Worm (Caenorhabditis elegans): ENCODE measurements around the gene miz-1.
A peak's percentile ranks its signal among the peaks of the same experiment; 100 is the strongest.

Gene miz-1

ce11 chrIV:10868629-10869251 lies 56.5 kb downstream of the miz-1 start, which contains the start of gene F13E9.11:
Gene F13E9.11, minus strand, starts transcription at chrIV:10869135.
- TF ChIP-seq zag-1 (tag; optimal IDR thresholded peaks at IDR 0.05) (peak; percentile 61), alr-1 (tag; optimal IDR thresholded peaks at IDR 0.05) (no peak), lin-39 (tag; optimal IDR thresholded peaks at IDR 0.05) (no peak), gmeb-1 (tag; optimal IDR thresholded peaks at IDR 0.05) (no peak), Y55F3AM.14 (GFP tag; optimal IDR thresholded peaks at IDR 0.05) (no peak), unc-39 (tag; optimal IDR thresholded peaks at IDR 0.05) (no peak), egl-27 (tag; optimal IDR thresholded peaks at IDR 0.05) (no peak), nhr-21 (tag; optimal IDR thresholded peaks at IDR 0.05) (no peak), lsy-2 (tag; optimal IDR thresholded peaks at IDR 0.05) (peak in 1 of 2 experiments; percentile 19), C34F6.9 (tag; optimal IDR thresholded peaks at IDR 0.05) (peak; percentile 5), ztf-11 (tag; optimal IDR thresholded peaks at IDR 0.05) (no peak), nhr-237 (tag; optimal IDR thresholded peaks at IDR 0.05) (no peak), nhr-6 (tag; optimal IDR thresholded peaks at IDR 0.05) (no peak), unc-55 (GFP tag; optimal IDR thresholded peaks at IDR 0.05) (peak; percentile 12)

- TF ChIP-seq unc-39 (tag; optimal IDR thresholded peaks at IDR 0.05) (no peak), alr-1 (tag; optimal IDR thresholded peaks at IDR 0.05) (no peak), elt-3 (tag; optimal IDR thresholded peaks at IDR 0.05) (no peak), nhr-23 (tag; optimal IDR thresholded peaks at IDR 0.05) (no peak), ama-1 (optimal IDR thresholded peaks at IDR 0.05) (no peak), sma-9 (GFP tag; optimal IDR thresholded peaks at IDR 0.05) (no peak), sma-9 (tag; optimal IDR thresholded peaks at IDR 0.05) (no peak), mdl-1 (tag; optimal IDR thresholded peaks at IDR 0.05) (no peak), R02D3.7 (tag; optimal IDR thresholded peaks at IDR 0.05) (no peak), ceh-82 (tag; optimal IDR thresholded peaks at IDR 0.05) (no peak), egl-27 (tag; optimal IDR thresholded peaks at IDR 0.05) (no peak), lin-39 (tag; optimal IDR thresholded peaks at IDR 0.05) (no peak), lin-13 (GFP tag; optimal IDR thresholded peaks at IDR 0.05) (no peak), mbf-1 (tag; optimal IDR thresholded peaks at IDR 0.05) (no peak)
Observed at ce11 chrIV:10869642-10870041, 57.4 kb downstream of the miz-1 start.

- TF ChIP-seq ZK546.5 (tag; optimal IDR thresholded peaks at IDR 0.05) = no peak
- no peak for TF ChIP-seq alr-1 (tag; optimal IDR thresholded peaks at IDR 0.05)
- TF ChIP-seq nhr-129 (tag; optimal IDR thresholded peaks at IDR 0.05) = no peak
- TF ChIP-seq unc-62 (GFP tag; optimal IDR thresholded peaks at IDR 0.05) = no peak
- TF ChIP-seq zag-1 (tag; optimal IDR thresholded peaks at IDR 0.05) = no peak
- no peak for TF ChIP-seq crh-2 (tag; optimal IDR thresholded peaks at IDR 0.05)
- TF ChIP-seq ztf-4 (tag; optimal IDR thresholded peaks at IDR 0.05) = no peak
- no peak for TF ChIP-seq nhr-21 (tag; optimal IDR thresholded peaks at IDR 0.05)
- no peak for TF ChIP-seq R02D3.7 (tag; optimal IDR thresholded peaks at IDR 0.05)
- no peak for TF ChIP-seq elt-3 (tag; optimal IDR thresholded peaks at IDR 0.05)
- no peak for TF ChIP-seq blmp-1 (tag; optimal IDR thresholded peaks at IDR 0.05; ENCODE audit: insufficient read depth)
- TF ChIP-seq skn-1 (tag; optimal IDR thresholded peaks at IDR 0.05) = no peak
Observed at ce11 chrIV:10870158-10870557, 58.0 kb downstream of the miz-1 start.

ce11 chrIV:10874527-10874926 lies 62.3 kb downstream of the miz-1 start, which contains the start of gene F13E9.12:
Gene F13E9.12, minus strand, starts transcription at chrIV:10874627.
- TF ChIP-seq sma-9 (GFP tag; optimal IDR thresholded peaks at IDR 0.05) = no peak
- no peak for TF ChIP-seq sma-9 (tag; optimal IDR thresholded peaks at IDR 0.05)
- no peak for TF ChIP-seq dmd-4 (tag; optimal IDR thresholded peaks at IDR 0.05)
- no peak for TF ChIP-seq nhr-237 (tag; optimal IDR thresholded peaks at IDR 0.05)
- no peak for TF ChIP-seq nhr-6 (tag; optimal IDR thresholded peaks at IDR 0.05)
- TF ChIP-seq nhr-10 (tag; optimal IDR thresholded peaks at IDR 0.05) = no peak
- TF ChIP-seq ztf-11 (tag; optimal IDR thresholded peaks at IDR 0.05) = no peak
- TF ChIP-seq elt-1 (tag; optimal IDR thresholded peaks at IDR 0.05) = no peak
- no peak for TF ChIP-seq lin-13 (GFP tag; optimal IDR thresholded peaks at IDR 0.05)
- TF ChIP-seq unc-39 (tag; optimal IDR thresholded peaks at IDR 0.05) = no peak
- TF ChIP-seq ceh-16 (tag; optimal IDR thresholded peaks at IDR 0.05) = no peak
- no peak for TF ChIP-seq egl-27 (tag; optimal IDR thresholded peaks at IDR 0.05)
- TF ChIP-seq mbf-1 (tag; optimal IDR thresholded peaks at IDR 0.05) = no peak
- no peak for TF ChIP-seq fos-1 (tag; optimal IDR thresholded peaks at IDR 0.05)
- TF ChIP-seq nhr-11 (tag; optimal IDR thresholded peaks at IDR 0.05) = no peak
- TF ChIP-seq nhr-25 (tag; optimal IDR thresholded peaks at IDR 0.05) = no peak
- TF ChIP-seq C34F6.9 (tag; optimal IDR thresholded peaks at IDR 0.05) = no peak
- TF ChIP-seq elt-3 (tag; optimal IDR thresholded peaks at IDR 0.05) = no peak
- TF ChIP-seq blmp-1 (tag; optimal IDR thresholded peaks at IDR 0.05; ENCODE audit: insufficient read depth) = no peak
- TF ChIP-seq ztf-4 (tag; optimal IDR thresholded peaks at IDR 0.05) = no peak
